Worm (Caenorhabditis elegans) whole organism, L2 larva: Measurements from ENCODE around the gene str-156.
A peak's percentile ranks its signal among the peaks of the same experiment; 100 is the strongest.

ENCODE experiments used
- C34F6.9 ChIP-seq: fragments of 150-350 bp; optimal IDR thresholded peaks from 2 replicates; lab custom pipeline; 2014; ENCODE audit warnings: missing biosample characterization, missing genetic modification characterization
- F13H6.1 ChIP-seq: sonication (generic microtip); optimal IDR thresholded peaks from 2 replicates; lab custom pipeline; 2016; ENCODE audit warnings: missing genetic modification characterization, missing compliant biosample characterization
- R02D3.7 ChIP-seq: fragments of 150-350 bp; optimal IDR thresholded peaks from 2 replicates; lab custom pipeline; 2014; ENCODE audit warnings: missing biosample characterization, missing genetic modification characterization
- Y55F3AM.14 ChIP-seq: fragments of 200-800 bp; sonication (Bioruptor generic); optimal IDR thresholded peaks from 2 replicates; lab custom pipeline; 2018; ENCODE audit warnings: mild to moderate bottlenecking, missing genetic modification characterization, missing compliant biosample characterization
- alr-1 ChIP-seq: fragments of 150-350 bp; optimal IDR thresholded peaks from 2 replicates; lab custom pipeline; 2014; ENCODE audit warnings: missing biosample characterization, missing genetic modification characterization
- aly-2 ChIP-seq: fragments of 150-350 bp; optimal IDR thresholded peaks from 2 replicates; lab custom pipeline; 2014; ENCODE audit warnings: missing biosample characterization, missing genetic modification characterization
- ama-1 ChIP-seq: fragments of 150-350 bp; optimal IDR thresholded peaks from 2 replicates; lab custom pipeline; 2018; ENCODE audit warnings: inconsistent platforms
- blmp-1 ChIP-seq: sonication (generic microtip); optimal IDR thresholded peaks from 2 replicates; lab custom pipeline; 2017; ENCODE audit warnings: missing genetic modification characterization, mild to moderate bottlenecking, missing compliant biosample characterization, antibody characterized with exemption, moderate library complexity; ENCODE audit not compliant: insufficient read depth
- crh-2 ChIP-seq: sonication (generic microtip); optimal IDR thresholded peaks from 2 replicates; lab custom pipeline; 2017; ENCODE audit warnings: missing biosample characterization, missing genetic modification characterization
- dmd-4 ChIP-seq: sonication (generic microtip); optimal IDR thresholded peaks from 2 replicates; lab custom pipeline; 2017; ENCODE audit warnings: missing biosample characterization, missing genetic modification characterization
- egl-27 ChIP-seq: sonication (generic microtip); optimal IDR thresholded peaks from 3 replicates; lab custom pipeline; 2017; ENCODE audit warnings: missing biosample characterization, missing genetic modification reagents, missing genetic modification characterization
- fos-1 ChIP-seq: fragments of 150-350 bp; optimal IDR thresholded peaks from 2 replicates; lab custom pipeline; 2014; ENCODE audit warnings: missing biosample characterization, missing genetic modification characterization
- gmeb-1 ChIP-seq: fragments of 150-350 bp; optimal IDR thresholded peaks from 2 replicates; lab custom pipeline; 2014; ENCODE audit warnings: missing biosample characterization, missing genetic modification characterization
- lin-11 ChIP-seq: fragments of 150-350 bp; sonication (generic microtip); optimal IDR thresholded peaks from 2 replicates; lab custom pipeline; 2014; ENCODE audit warnings: missing biosample characterization, missing genetic modification characterization, inconsistent platforms, mixed read lengths
- lin-13 ChIP-seq: fragments of 150-350 bp; optimal IDR thresholded peaks from 2 replicates; lab custom pipeline; 2014; ENCODE audit warnings: missing biosample characterization, missing genetic modification reagents, missing genetic modification characterization
- lin-39 ChIP-seq: fragments of 150-350 bp; optimal IDR thresholded peaks from 2 replicates; lab custom pipeline; 2014; ENCODE audit warnings: missing biosample characterization, missing genetic modification reagents, missing genetic modification characterization
- lsy-2 ChIP-seq, 2 experiments: fragments of 150-350 bp in 1 of 2; sonication (generic microtip) in 1 of 2; optimal IDR thresholded peaks; 2 replicates each; lab custom pipeline; 2014 to 2017; ENCODE audit warnings: missing biosample characterization in 2 of 2, missing genetic modification characterization in 2 of 2
- mab-5 ChIP-seq: fragments of 150-350 bp; optimal IDR thresholded peaks from 2 replicates; lab custom pipeline; 2014; ENCODE audit warnings: missing biosample characterization, missing genetic modification characterization
- mbf-1 ChIP-seq: sonication (generic microtip); optimal IDR thresholded peaks from 2 replicates; lab custom pipeline; 2017; ENCODE audit warnings: missing biosample characterization, missing genetic modification characterization
- mdl-1 ChIP-seq, 2 experiments: fragments of 150-350 bp in 1 of 2; sonication (generic microtip) in 1 of 2; optimal IDR thresholded peaks; 2 replicates each; lab custom pipeline; 2017; ENCODE audit warnings: missing biosample characterization in 2 of 2, missing genetic modification characterization in 2 of 2
- nhr-11 ChIP-seq: fragments of 150-350 bp; optimal IDR thresholded peaks from 2 replicates; lab custom pipeline; 2014; ENCODE audit warnings: missing biosample characterization, missing genetic modification characterization
- nhr-12 ChIP-seq: fragments of 150-350 bp; optimal IDR thresholded peaks from 2 replicates; lab custom pipeline; 2014; ENCODE audit warnings: missing biosample characterization, missing genetic modification characterization
- nhr-129 ChIP-seq: fragments of 150-350 bp; optimal IDR thresholded peaks from 2 replicates; lab custom pipeline; 2014; ENCODE audit warnings: missing biosample characterization, missing genetic modification characterization
- nhr-21 ChIP-seq: fragments of 150-350 bp; optimal IDR thresholded peaks from 2 replicates; lab custom pipeline; 2014; ENCODE audit warnings: missing biosample characterization, missing genetic modification characterization
- nhr-25 ChIP-seq: fragments of 150-350 bp; sonication (generic microtip); optimal IDR thresholded peaks from 3 replicates; lab custom pipeline; 2014; ENCODE audit warnings: missing biosample characterization, missing genetic modification characterization
- nhr-6 ChIP-seq: fragments of 150-350 bp; optimal IDR thresholded peaks from 2 replicates; lab custom pipeline; 2014; ENCODE audit warnings: missing biosample characterization, missing genetic modification characterization
- nhr-77 ChIP-seq: fragments of 150-350 bp; optimal IDR thresholded peaks from 2 replicates; lab custom pipeline; 2014; ENCODE audit warnings: missing biosample characterization, missing genetic modification characterization
- peb-1 ChIP-seq: fragments of 150-350 bp; optimal IDR thresholded peaks from 2 replicates; lab custom pipeline; 2014; ENCODE audit warnings: missing biosample characterization, missing genetic modification characterization
- sem-4 ChIP-seq: fragments of 150-350 bp; optimal IDR thresholded peaks from 2 replicates; lab custom pipeline; 2014; ENCODE audit warnings: missing biosample characterization, missing genetic modification reagents, missing genetic modification characterization
- skn-1 ChIP-seq: sonication (generic microtip); optimal IDR thresholded peaks from 2 replicates; lab custom pipeline; 2017; ENCODE audit warnings: missing biosample characterization, missing genetic modification characterization
- sma-3 ChIP-seq: sonication (generic microtip); optimal IDR thresholded peaks from 2 replicates; lab custom pipeline; 2016; ENCODE audit warnings: missing genetic modification reagents, missing genetic modification characterization, missing compliant biosample characterization
- sma-9 ChIP-seq, 2 experiments: fragments of 150-350 bp in 1 of 2; sonication (generic microtip) in 1 of 2; optimal IDR thresholded peaks; 2 replicates each; lab custom pipeline; 2014 to 2016; ENCODE audit warnings: missing genetic modification characterization in 2 of 2, mild to moderate bottlenecking in 1 of 2, missing biosample characterization in 1 of 2, missing compliant biosample characterization in 1 of 2, missing genetic modification reagents in 1 of 2, moderate library complexity in 1 of 2
- snpc-4 ChIP-seq: fragments of 150-350 bp; optimal IDR thresholded peaks from 2 replicates; lab custom pipeline; 2014; ENCODE audit warnings: missing biosample characterization, missing genetic modification characterization
- unc-39 ChIP-seq: fragments of 150-350 bp; optimal IDR thresholded peaks from 2 replicates; lab custom pipeline; 2014; ENCODE audit warnings: missing biosample characterization, missing genetic modification characterization
- unc-62 ChIP-seq: fragments of 150-350 bp; optimal IDR thresholded peaks from 2 replicates; lab custom pipeline; 2014; ENCODE audit warnings: missing biosample characterization, missing genetic modification reagents, missing genetic modification characterization
- zag-1 ChIP-seq: fragments of 150-350 bp; optimal IDR thresholded peaks from 2 replicates; lab custom pipeline; 2014; ENCODE audit warnings: missing biosample characterization, missing genetic modification characterization
- ztf-1 ChIP-seq: fragments of 200-800 bp; sonication (Bioruptor generic); conservative IDR thresholded peaks from 2 replicates; pipeline ENCODE4 v1.3.6; 2022; ENCODE audit warnings: missing genetic modification characterization, missing compliant biosample characterization
- ztf-11 ChIP-seq: sonication (generic microtip); optimal IDR thresholded peaks from 2 replicates; lab custom pipeline; 2017; ENCODE audit warnings: missing biosample characterization, missing genetic modification characterization

Gene str-156

DNA sequence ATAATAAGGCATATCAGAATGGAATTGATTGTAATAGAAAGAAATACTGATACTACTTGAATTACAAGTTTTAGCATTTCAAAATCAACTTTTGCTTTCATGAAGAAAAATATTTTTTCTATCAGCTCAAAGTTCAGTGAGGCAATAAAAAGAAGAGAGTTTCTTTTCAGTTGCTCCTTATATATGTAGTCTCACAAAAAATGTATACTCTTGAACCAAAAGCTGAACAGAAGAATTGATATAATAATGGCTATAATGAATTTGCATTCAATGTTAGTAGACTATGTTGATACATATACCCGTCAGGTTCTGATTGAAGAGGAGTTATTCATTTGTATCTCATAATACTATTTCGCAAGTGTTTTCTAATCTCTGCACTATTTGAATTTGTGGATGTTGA, 38.6 kb upstream of the str-156 start, which contains the start of gene str-174:
str-174 (minus strand) TSS at position 101 of the 400 bp plus-strand sequence.
- no peak for TF ChIP-seq ama-1 (lab: Kevin White, UChicago)
- no peak for TF ChIP-seq zag-1 (tag; lab: Kevin White, UChicago)
- no peak for TF ChIP-seq nhr-21 (tag; lab: Kevin White, UChicago)
- no peak for TF ChIP-seq mab-5 (tag; lab: Kevin White, UChicago)
- TF ChIP-seq dmd-4 (tag; lab: Kevin White, UChicago) = no peak
- no peak for TF ChIP-seq mbf-1 (tag; lab: Kevin White, UChicago)
- no peak for TF ChIP-seq nhr-11 (tag; lab: Kevin White, UChicago)
- TF ChIP-seq ztf-11 (tag; lab: Kevin White, UChicago) = no peak
- TF ChIP-seq lsy-2 (tag; optimal IDR thresholded peaks at IDR 0.05; lab: Kevin White, UChicago) = no peak
- no peak for TF ChIP-seq lin-13 (GFP tag; lab: Kevin White, UChicago)
- TF ChIP-seq lin-11 (tag; lab: Kevin White, UChicago) = no peak
- no peak for TF ChIP-seq ztf-1 (GFP tag; lab: Robert Waterston, UW)
- no peak for TF ChIP-seq R02D3.7 (tag; lab: Kevin White, UChicago)
- no peak for TF ChIP-seq peb-1 (tag; lab: Kevin White, UChicago)
- no peak for TF ChIP-seq F13H6.1 (tag; lab: Kevin White, UChicago)
- no peak for TF ChIP-seq sem-4 (tag; lab: Kevin White, UChicago)
- TF ChIP-seq nhr-77 (tag; lab: Kevin White, UChicago) = no peak

DNA sequence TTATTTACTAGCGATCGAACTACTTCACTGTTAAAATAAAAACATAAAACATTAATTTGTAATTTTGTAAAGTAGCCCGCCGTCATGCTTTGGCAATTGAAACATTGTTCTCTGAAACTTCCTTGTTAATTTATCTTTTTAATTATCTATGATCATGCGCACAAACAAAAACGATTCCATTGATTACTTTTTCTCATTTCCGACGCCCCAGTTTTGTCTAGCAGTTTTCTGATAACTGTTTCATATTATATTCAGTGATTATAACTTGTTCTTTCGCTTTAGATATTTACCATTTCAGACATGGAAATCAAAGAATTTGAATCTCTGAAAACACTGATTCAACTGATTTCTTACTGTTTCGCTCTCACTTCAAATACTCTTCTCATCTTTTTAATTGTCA, 36.1 kb upstream of the str-156 start, which contains the start of gene str-170:
str-170 (plus strand) TSS at position 301 of the 400 bp plus-strand sequence.
- TF ChIP-seq lsy-2 (tag; optimal IDR thresholded peaks at IDR 0.05; lab: Kevin White, UChicago) = no peak
- no peak for TF ChIP-seq lin-39
- no peak for TF ChIP-seq mab-5 (tag; lab: Kevin White, UChicago)
- TF ChIP-seq sma-3 = no peak
- no peak for TF ChIP-seq skn-1 (tag; lab: Kevin White, UChicago)
- TF ChIP-seq peb-1 (tag; lab: Kevin White, UChicago) = no peak
- no peak for TF ChIP-seq ama-1 (lab: Kevin White, UChicago)
- TF ChIP-seq dmd-4 (tag; lab: Kevin White, UChicago) = no peak
- no peak for TF ChIP-seq nhr-12
- TF ChIP-seq alr-1 (tag; lab: Kevin White, UChicago) = no peak
- TF ChIP-seq lin-11 (tag; lab: Kevin White, UChicago) = no peak
- TF ChIP-seq blmp-1 (tag; lab: Kevin White, UChicago) = no peak
- TF ChIP-seq snpc-4 (tag; lab: Kevin White, UChicago) = no peak
- no peak for TF ChIP-seq C34F6.9 (tag; lab: Kevin White, UChicago)
- TF ChIP-seq ztf-11 (tag; lab: Kevin White, UChicago) = no peak
- TF ChIP-seq aly-2 (tag; lab: Kevin White, UChicago) = no peak

DNA sequence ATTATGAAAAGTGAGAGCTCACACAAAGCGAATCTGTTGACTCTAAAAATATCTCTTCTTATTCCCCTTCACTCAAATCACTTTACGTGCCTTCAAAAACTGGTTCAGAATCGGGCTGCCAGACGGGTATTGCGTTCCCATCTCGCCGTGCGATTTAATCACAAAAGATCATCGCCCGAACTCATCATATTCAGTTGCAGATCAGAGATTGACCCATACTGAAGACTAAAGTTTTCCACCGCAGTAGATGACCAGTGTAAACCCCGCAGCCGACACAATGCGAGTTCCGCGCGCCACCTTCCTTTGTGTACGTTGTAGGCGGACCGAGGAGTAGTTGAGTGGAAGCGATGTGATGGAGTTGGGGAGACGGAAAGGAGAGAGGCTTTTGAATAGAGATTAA, 32.6 kb upstream of the str-156 start:
- TF ChIP-seq snpc-4 (tag; lab: Kevin White, UChicago) (peak; percentile 98), mdl-1 (tag; optimal IDR thresholded peaks at IDR 0.05; lab: Kevin White, UChicago) (peak; percentile 3 to 25), unc-62 (GFP tag; lab: Kevin White, UChicago) (no peak), fos-1 (tag; lab: Kevin White, UChicago) (peak; percentile 48), skn-1 (tag; lab: Kevin White, UChicago) (no peak), F13H6.1 (tag; lab: Kevin White, UChicago) (peak; percentile 77), nhr-6 (tag; lab: Kevin White, UChicago) (no peak), nhr-77 (tag; lab: Kevin White, UChicago) (no peak), zag-1 (tag; lab: Kevin White, UChicago) (no peak), ama-1 (lab: Kevin White, UChicago) (peak; percentile 84), nhr-21 (tag; lab: Kevin White, UChicago) (peak; percentile 70), egl-27 (tag; lab: Kevin White, UChicago) (peak; percentile 21), dmd-4 (tag; lab: Kevin White, UChicago) (no peak), nhr-25 (tag; lab: Kevin White, UChicago) (peak; percentile 49), Y55F3AM.14 (GFP tag; lab: Kevin White, UChicago) (no peak), crh-2 (peak; percentile 35), lin-11 (tag; lab: Kevin White, UChicago) (no peak), alr-1 (tag; lab: Kevin White, UChicago) (no peak), peb-1 (tag; lab: Kevin White, UChicago) (peak; percentile 16), gmeb-1 (tag; lab: Kevin White, UChicago) (peak; percentile 48), lin-13 (GFP tag; lab: Kevin White, UChicago) (peak; percentile 54), nhr-129 (tag; lab: Kevin White, UChicago) (no peak), nhr-12 (no peak), C34F6.9 (tag; lab: Kevin White, UChicago) (no peak), sma-9 (GFP tag; optimal IDR thresholded peaks at IDR 0.05; lab: Kevin White, UChicago) (peak; percentile 90), sma-9 (tag; optimal IDR thresholded peaks at IDR 0.05; lab: Kevin White, UChicago) (no peak), unc-39 (tag; lab: Kevin White, UChicago) (no peak), blmp-1 (tag; lab: Kevin White, UChicago) (no peak), sma-3 (peak; percentile 70)
